Fruit fly (Drosophila melanogaster): ENCODE results near the gene eRF3.

The eRF3 gene

dm6 chr2L:12427487-12428101, 6.7 kb upstream of the eRF3 start, which contains the start of the genes CG5446 and Trm1 (continued):
- TF ChIP-seq Spps (tag; optimal IDR thresholded peaks at IDR 0.05) (peak; percentile 47), Hmr (GFP tag; optimal IDR thresholded peaks at IDR 0.05) (peak; percentile 73), Aef1 (GFP tag; IDR thresholded peaks at IDR 0.05) (peak; percentile 39; the same call in 1 of the 3 replicates), knrl (GFP tag; IDR thresholded peaks at IDR 0.05; ENCODE audit: partially characterized antibody) (no peak), tll (GFP tag; optimal IDR thresholded peaks at IDR 0.05) (no peak), psq (GFP tag; optimal IDR thresholded peaks at IDR 0.05) (no peak), pho (GFP tag; optimal IDR thresholded peaks at IDR 0.05) (no peak), klu (GFP tag; IDR thresholded peaks at IDR 0.05) (no peak; the same call in 1 of the 2 replicates), ato (GFP tag; IDR thresholded peaks at IDR 0.05; ENCODE audit: partially characterized antibody) (no peak), CG5953 (GFP tag; IDR thresholded peaks at IDR 0.05) (no peak), jumu (GFP tag; optimal IDR thresholded peaks at IDR 0.05) (no peak), Optix (GFP tag; IDR thresholded peaks at IDR 0.05) (no peak), CG3847 (GFP tag; IDR thresholded peaks at IDR 0.05) (peak; percentile 42), Tbp (GFP tag; optimal IDR thresholded peaks at IDR 0.05) (no peak), Blimp-1 (GFP tag; optimal IDR thresholded peaks at IDR 0.05) (peak; percentile 73), Kr (GFP tag; optimal IDR thresholded peaks at IDR 0.05) (no peak), dysf (GFP tag; IDR thresholded peaks at IDR 0.05) (peak; percentile 60; the same call in 2 of the 3 replicates), salm (tag; optimal IDR thresholded peaks at IDR 0.05) (no peak), stc (GFP tag; IDR thresholded peaks at IDR 0.05) (0 out of 2 replicates have a peak, but pooled peaks have one; percentile 38), al (GFP tag; IDR thresholded peaks at IDR 0.05) (no peak; the same call in 1 of the 2 replicates), dm (GFP tag; optimal IDR thresholded peaks at IDR 0.05) (peak; percentile 34), CG10274 (GFP tag; optimal IDR thresholded peaks at IDR 0.05) (no peak), CG15514 (GFP tag; optimal IDR thresholded peaks at IDR 0.05) (peak; percentile 51), insv (GFP tag; optimal IDR thresholded peaks at IDR 0.05) (peak in 1 of 2 experiments; percentile 19), CG17186 (GFP tag; optimal IDR thresholded peaks at IDR 0.05) (no peak), Nf-YC (tag; optimal IDR thresholded peaks at IDR 0.05) (peak; percentile 75), cwo (GFP tag; optimal IDR thresholded peaks at IDR 0.05) (peak; percentile 55), twi (tag; optimal IDR thresholded peaks at IDR 0.05) (peak; percentile 54), Med (GFP tag) (peak; percentile 72), Taf1 (GFP tag; IDR thresholded peaks at IDR 0.05) (no peak), CG9215 (GFP tag; IDR thresholded peaks at IDR 0.05) (peak; percentile 33; the same call in 1 of the 2 replicates), Hand (GFP tag; optimal IDR thresholded peaks at IDR 0.05) (peak; percentile 18), Six4 (GFP tag; optimal IDR thresholded peaks at IDR 0.05) (peak; percentile 70), ash1 (GFP tag; optimal IDR thresholded peaks at IDR 0.05) (no peak), Hr51 (GFP tag; optimal IDR thresholded peaks at IDR 0.05) (peak; percentile 26 to 82), CG2199 (GFP tag; IDR thresholded peaks at IDR 0.05) (no peak), CG16815 (GFP tag; optimal IDR thresholded peaks at IDR 0.05) (peak; percentile 39), CG3281 (GFP tag; optimal IDR thresholded peaks at IDR 0.05) (peak; percentile 77), CG4730 (GFP tag; IDR thresholded peaks at IDR 0.05) (peak; percentile 41; the same call in 1 of the 2 replicates), CG7928 (GFP tag; optimal IDR thresholded peaks at IDR 0.05) (no peak), TFAM (GFP tag; optimal IDR thresholded peaks at IDR 0.05) (no peak), Gug (GFP tag; IDR thresholded peaks at IDR 0.05) (no peak), Elba2 (GFP tag; optimal IDR thresholded peaks at IDR 0.05) (no peak), Hr78 (GFP tag; optimal IDR thresholded peaks at IDR 0.05) (peak in 1 of 2 experiments; percentile 10), pfk (GFP tag; optimal IDR thresholded peaks at IDR 0.05) (no peak), inv (GFP tag; IDR thresholded peaks at IDR 0.05; ENCODE audit: partially characterized antibody) (no peak), amos (GFP tag; IDR thresholded peaks at IDR 0.05; ENCODE audit: partially characterized antibody) (no peak; the same call in 1 of the 2 replicates), Nf-YB (GFP tag; optimal IDR thresholded peaks at IDR 0.05) (peak; percentile 62), Hey (tag; optimal IDR thresholded peaks at IDR 0.05) (no peak)

All from whole organism, embryonic.